Worm (Caenorhabditis elegans): ENCODE results near the gene Y42H9AR.5.

The Y42H9AR.5 gene

ce11 chrIV:8136548-8136947 lies 34.2 kb downstream of the Y42H9AR.5 start:
- no peak for TF ChIP-seq ceh-16 (tag; optimal IDR thresholded peaks at IDR 0.05)

ce11 chrIV:8138984-8139383 lies 36.7 kb downstream of the Y42H9AR.5 start, which contains the start of gene pmk-3:
TSS of gene pmk-3 (plus strand) at chrIV:8139219.
- no peak for TF ChIP-seq mab-5 (tag; optimal IDR thresholded peaks at IDR 0.05)
- no peak for TF ChIP-seq nhr-25 (tag; optimal IDR thresholded peaks at IDR 0.05)
- TF ChIP-seq nhr-129 (tag; optimal IDR thresholded peaks at IDR 0.05): no peak
- no peak for TF ChIP-seq gmeb-1 (tag; optimal IDR thresholded peaks at IDR 0.05)
- TF ChIP-seq nhr-12 (tag; optimal IDR thresholded peaks at IDR 0.05): no peak
- peak; percentile 96 for TF ChIP-seq fos-1 (tag; optimal IDR thresholded peaks at IDR 0.05)
- TF ChIP-seq mbf-1 (tag; optimal IDR thresholded peaks at IDR 0.05): no peak

- TF ChIP-seq gmeb-1 (tag; optimal IDR thresholded peaks at IDR 0.05): no peak
- peak; percentile 47 for TF ChIP-seq dmd-4 (tag; optimal IDR thresholded peaks at IDR 0.05)
- peak; percentile 4 for TF ChIP-seq snpc-4 (tag; optimal IDR thresholded peaks at IDR 0.05)
- TF ChIP-seq lsy-2 (tag; optimal IDR thresholded peaks at IDR 0.05): peak in 1 of 2 experiments; percentile 54
- no peak for TF ChIP-seq lin-11 (tag; optimal IDR thresholded peaks at IDR 0.05)
- no peak for TF ChIP-seq ztf-4 (tag; optimal IDR thresholded peaks at IDR 0.05)
- no peak for TF ChIP-seq nhr-237 (tag; optimal IDR thresholded peaks at IDR 0.05)
- TF ChIP-seq R02D3.7 (tag; optimal IDR thresholded peaks at IDR 0.05): no peak
- TF ChIP-seq crh-2 (tag; optimal IDR thresholded peaks at IDR 0.05): peak; percentile 52
- no peak for TF ChIP-seq elt-3 (tag; optimal IDR thresholded peaks at IDR 0.05)
- TF ChIP-seq nhr-23 (tag; optimal IDR thresholded peaks at IDR 0.05): no peak
- TF ChIP-seq mab-5 (tag; optimal IDR thresholded peaks at IDR 0.05): no peak
- TF ChIP-seq sem-4 (tag; optimal IDR thresholded peaks at IDR 0.05): no peak
- TF ChIP-seq sma-3 (GFP tag; optimal IDR thresholded peaks at IDR 0.05): no peak
- peak; percentile 67 for TF ChIP-seq C34F6.9 (tag; optimal IDR thresholded peaks at IDR 0.05)
- TF ChIP-seq blmp-1 (tag; optimal IDR thresholded peaks at IDR 0.05; ENCODE audit: insufficient read depth): no peak
- TF ChIP-seq ceh-82 (tag; optimal IDR thresholded peaks at IDR 0.05): no peak
- TF ChIP-seq unc-55 (GFP tag; optimal IDR thresholded peaks at IDR 0.05): peak; percentile 46
- no peak for TF ChIP-seq mbf-1 (tag; optimal IDR thresholded peaks at IDR 0.05)
- peak; percentile 24 for TF ChIP-seq lin-13 (GFP tag; optimal IDR thresholded peaks at IDR 0.05)
- no peak for TF ChIP-seq nhr-25 (tag; optimal IDR thresholded peaks at IDR 0.05)
- no peak for TF ChIP-seq nhr-11 (tag; optimal IDR thresholded peaks at IDR 0.05)
- no peak for TF ChIP-seq nhr-77 (tag; optimal IDR thresholded peaks at IDR 0.05)
- TF ChIP-seq zag-1 (tag; optimal IDR thresholded peaks at IDR 0.05): no peak
- TF ChIP-seq sma-9 (GFP tag; optimal IDR thresholded peaks at IDR 0.05): no peak
- TF ChIP-seq sma-9 (tag; optimal IDR thresholded peaks at IDR 0.05): no peak
- TF ChIP-seq peb-1 (tag; optimal IDR thresholded peaks at IDR 0.05): no peak
- TF ChIP-seq egl-27 (tag; optimal IDR thresholded peaks at IDR 0.05): no peak
- TF ChIP-seq nhr-129 (tag; optimal IDR thresholded peaks at IDR 0.05): no peak
- peak; percentile 54 for TF ChIP-seq fos-1 (tag; optimal IDR thresholded peaks at IDR 0.05)
- TF ChIP-seq ZK546.5 (tag; optimal IDR thresholded peaks at IDR 0.05): no peak
- TF ChIP-seq nhr-6 (tag; optimal IDR thresholded peaks at IDR 0.05): no peak
- TF ChIP-seq nhr-10 (tag; optimal IDR thresholded peaks at IDR 0.05): no peak
- no peak for TF ChIP-seq mdl-1 (tag; optimal IDR thresholded peaks at IDR 0.05)
- no peak for TF ChIP-seq ztf-11 (tag; optimal IDR thresholded peaks at IDR 0.05)
Measured at ce11 chrIV:8142735-8143550, 40.6 kb downstream of the Y42H9AR.5 start, which contains the start of gene pmk-2. TSS of gene pmk-2 (plus strand) at chrIV:8143500.

ce11 chrIV:8144341-8144740 lies 42.0 kb downstream of the Y42H9AR.5 start:
- TF ChIP-seq mbf-1 (tag; optimal IDR thresholded peaks at IDR 0.05) (no peak), unc-39 (tag; optimal IDR thresholded peaks at IDR 0.05) (no peak), unc-55 (GFP tag; optimal IDR thresholded peaks at IDR 0.05) (peak; percentile 66), sma-3 (GFP tag; optimal IDR thresholded peaks at IDR 0.05) (no peak), R02D3.7 (tag; optimal IDR thresholded peaks at IDR 0.05) (no peak), nhr-6 (tag; optimal IDR thresholded peaks at IDR 0.05) (no peak), nhr-77 (tag; optimal IDR thresholded peaks at IDR 0.05) (no peak)
